Worm (Caenorhabditis elegans) whole organism, midembryonic: ENCODE measurements around the gene Y47D7A.18.

Source experiments
- T22C8.4 ChIP-seq: fragments of 200-800 bp; sonication (Bioruptor generic); IDR thresholded peaks from 2 replicates; pipeline ENCODE4 v1.3.6; 2022; ENCODE audit warnings: missing genetic modification characterization, missing compliant biosample characterization
- cog-1 ChIP-seq: sonication (generic microtip); optimal IDR thresholded peaks from 2 replicates; lab custom pipeline; 2016; ENCODE audit warnings: missing genetic modification characterization, missing compliant biosample characterization
- flt-1 ChIP-seq: fragments of 200-800 bp; sonication (Bioruptor generic); IDR thresholded peaks from 2 replicates; pipeline ENCODE4 v1.3.6; 2022; ENCODE audit warnings: missing genetic modification characterization, missing compliant biosample characterization
- klf-2 ChIP-seq: fragments of 200-800 bp; sonication (Bioruptor generic); conservative IDR thresholded peaks from 2 replicates; pipeline ENCODE4 v1.3.6; 2022; ENCODE audit warnings: missing genetic modification reagents, missing genetic modification characterization, missing compliant biosample characterization
- med-1 ChIP-seq: sonication (generic microtip); optimal IDR thresholded peaks from 2 replicates; lab custom pipeline; 2017; ENCODE audit warnings: missing genetic modification characterization, mild to moderate bottlenecking, missing compliant biosample characterization, antibody characterized with exemption, missing genetic modification reagents; ENCODE audit not compliant: insufficient read depth
- ref-1 ChIP-seq: fragments of 200-800 bp; sonication (Bioruptor generic); conservative IDR thresholded peaks from 2 replicates; pipeline ENCODE4 v1.3.6; 2022; ENCODE audit warnings: missing genetic modification reagents, missing genetic modification characterization, missing compliant biosample characterization
- tab-1 ChIP-seq: fragments of 200-800 bp; sonication (Bioruptor generic); IDR thresholded peaks from 2 replicates; pipeline ENCODE4 v1.3.6; 2022; ENCODE audit warnings: missing genetic modification characterization, missing compliant biosample characterization
- ztf-23 ChIP-seq: fragments of 200-800 bp; sonication (Bioruptor generic); IDR thresholded peaks from 2 replicates; pipeline ENCODE4 v1.3.6; 2022; ENCODE audit warnings: missing genetic modification reagents, missing genetic modification characterization, missing compliant biosample characterization
- ztf-29 ChIP-seq: fragments of 200-800 bp; sonication (Bioruptor generic); IDR thresholded peaks from 2 replicates; pipeline ENCODE4 v1.3.6; 2022; ENCODE audit warnings: missing genetic modification reagents, missing genetic modification characterization, missing compliant biosample characterization

DNA sequence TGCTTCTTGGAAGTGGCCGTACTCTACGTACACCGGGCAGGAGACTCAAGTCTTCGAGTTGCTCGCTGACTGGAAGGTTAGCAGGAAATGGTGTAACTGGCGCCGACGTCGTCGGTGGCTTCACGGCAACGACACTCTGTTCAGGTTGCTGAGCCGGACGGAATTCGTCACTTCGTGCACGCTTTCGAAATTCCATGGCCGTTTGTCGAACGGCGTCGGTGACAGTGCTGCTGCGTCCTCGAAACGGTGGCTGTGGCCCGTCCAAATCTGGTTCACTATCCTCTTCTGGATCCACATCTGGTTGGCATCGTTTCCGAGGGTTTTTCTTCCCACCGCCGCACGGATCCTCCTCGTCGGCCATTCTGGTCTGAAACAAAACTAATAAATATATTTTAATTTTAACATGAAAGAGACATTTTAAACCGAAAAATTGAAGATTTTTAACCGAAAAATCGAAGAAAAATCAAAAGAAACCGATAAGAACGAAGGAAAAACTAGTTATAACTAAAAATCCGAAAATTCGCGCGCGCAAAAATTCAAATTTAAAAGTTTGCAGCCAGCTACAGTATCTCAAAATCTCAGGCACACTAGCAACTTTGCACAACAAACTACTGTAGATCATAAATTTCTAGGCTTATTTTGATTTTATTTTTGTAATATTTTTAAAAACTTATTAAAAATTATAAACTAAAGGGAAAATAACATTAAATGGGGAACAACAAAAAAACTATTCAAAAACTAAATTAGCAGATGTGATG, 40.6 kb downstream of the Y47D7A.18 start, which contains the start of gene F32D1.7:
- no peak for TF ChIP-seq flt-1 (GFP tag; lab: Robert Waterston, UW)
- no peak for TF ChIP-seq klf-2 (GFP tag; lab: Robert Waterston, UW)
- no peak for TF ChIP-seq ztf-29 (GFP tag; lab: Robert Waterston, UW)
- no peak for TF ChIP-seq med-1
- TF ChIP-seq cog-1: no peak
- TF ChIP-seq tab-1: no peak
- TF ChIP-seq ref-1 (GFP tag; lab: Robert Waterston, UW): no peak
- no peak for TF ChIP-seq T22C8.4 (GFP tag; lab: Robert Waterston, UW)
- no peak for TF ChIP-seq ztf-23 (GFP tag; lab: Robert Waterston, UW)
